ENCODE assay signal across 4 worm cellular contexts in genomic region chrIII:13268856-13269255, ce11.
TF ChIP-seq lines count a peak whose summit lies in the region.

Gene cpf-2, minus strand, starts transcription at chrIII:13268883.

TF ChIP-seq in whole organism, L2 larva, 48 proteins besides CTCF, POLR2A, EP300 and RAD21 (continued from another document):
- TF ChIP-seq alr-1 (tag; optimal IDR thresholded peaks at IDR 0.05; lab: Kevin White, UChicago) (no peak), nhr-21 (tag; optimal IDR thresholded peaks at IDR 0.05; lab: Kevin White, UChicago) (peak; percentile 77), snpc-4 (tag; optimal IDR thresholded peaks at IDR 0.05; lab: Kevin White, UChicago) (no peak), ZK546.5 (tag; optimal IDR thresholded peaks at IDR 0.05; lab: Kevin White, UChicago) (no peak), sma-9 (GFP tag; optimal IDR thresholded peaks at IDR 0.05; lab: Kevin White, UChicago) (peak; percentile 74), sma-9 (tag; optimal IDR thresholded peaks at IDR 0.05; lab: Kevin White, UChicago) (no peak), elt-3 (tag; optimal IDR thresholded peaks at IDR 0.05; lab: Kevin White, UChicago) (no peak), C34F6.9 (tag; optimal IDR thresholded peaks at IDR 0.05; lab: Kevin White, UChicago) (peak; percentile 80), ztf-11 (tag; optimal IDR thresholded peaks at IDR 0.05; lab: Kevin White, UChicago) (peak; percentile 3), gmeb-1 (tag; optimal IDR thresholded peaks at IDR 0.05; lab: Kevin White, UChicago) (peak; percentile 85), lin-11 (tag; optimal IDR thresholded peaks at IDR 0.05; lab: Kevin White, UChicago) (peak; percentile 82), blmp-1 (tag; optimal IDR thresholded peaks at IDR 0.05; lab: Kevin White, UChicago; ENCODE audit: insufficient read depth) (peak; percentile 14), lin-39 (tag; optimal IDR thresholded peaks at IDR 0.05; lab: Kevin White, UChicago) (no peak), dmd-4 (tag; optimal IDR thresholded peaks at IDR 0.05; lab: Kevin White, UChicago) (no peak), elt-1 (tag; optimal IDR thresholded peaks at IDR 0.05; lab: Kevin White, UChicago) (no peak), egl-27 (tag; optimal IDR thresholded peaks at IDR 0.05; lab: Kevin White, UChicago) (no peak), ama-1 (optimal IDR thresholded peaks at IDR 0.05; lab: Kevin White, UChicago) (no peak), R02D3.7 (tag; optimal IDR thresholded peaks at IDR 0.05; lab: Kevin White, UChicago) (no peak), peb-1 (tag; optimal IDR thresholded peaks at IDR 0.05; lab: Kevin White, UChicago) (no peak), nhr-129 (tag; optimal IDR thresholded peaks at IDR 0.05; lab: Kevin White, UChicago) (peak; percentile 84), nhr-12 (tag; optimal IDR thresholded peaks at IDR 0.05; lab: Kevin White, UChicago) (no peak), unc-55 (GFP tag; optimal IDR thresholded peaks at IDR 0.05; lab: Kevin White, UChicago) (peak; percentile 78), F13H6.1 (tag; optimal IDR thresholded peaks at IDR 0.05; lab: Kevin White, UChicago) (peak; percentile 84), ceh-82 (tag; optimal IDR thresholded peaks at IDR 0.05; lab: Kevin White, UChicago) (no peak), Y55F3AM.14 (GFP tag; optimal IDR thresholded peaks at IDR 0.05; lab: Kevin White, UChicago) (no peak)

TF ChIP-seq in whole organism, L4 larva, 104 proteins besides CTCF, POLR2A, EP300 and RAD21 (continued from another document and continues in another):
- TF ChIP-seq zag-1 (tag; optimal IDR thresholded peaks at IDR 0.05; lab: Kevin White, UChicago) (no peak), aly-2 (tag; optimal IDR thresholded peaks at IDR 0.05; lab: Kevin White, UChicago) (no peak), dmd-9 (GFP tag; IDR thresholded peaks at IDR 0.05; lab: Robert Waterston, UW) (peak; percentile 31; the same call in 1 of the 2 replicates), lin-39 (tag; optimal IDR thresholded peaks at IDR 0.05; lab: Kevin White, UChicago) (no peak), saeg-2 (GFP tag; IDR thresholded peaks at IDR 0.05; lab: Robert Waterston, UW) (0 out of 2 replicates have a peak, but pooled peaks have one; percentile 25), F37D6.2 (tag; optimal IDR thresholded peaks at IDR 0.05; lab: Kevin White, UChicago) (peak; percentile 30), mep-1 (tag; optimal IDR thresholded peaks at IDR 0.05; lab: Kevin White, UChicago) (peak; percentile 73), nhr-76 (tag; optimal IDR thresholded peaks at IDR 0.05; lab: Kevin White, UChicago) (no peak), nhr-11 (tag; optimal IDR thresholded peaks at IDR 0.05; lab: Kevin White, UChicago) (no peak), Y105C5A.15 (GFP tag; IDR thresholded peaks at IDR 0.05; lab: Robert Waterston, UW) (no peak), set-16 (GFP tag; IDR thresholded peaks at IDR 0.05; lab: Robert Waterston, UW) (no peak), pqm-1 (tag; optimal IDR thresholded peaks at IDR 0.05; lab: Kevin White, UChicago) (no peak), unc-130 (GFP tag; optimal IDR thresholded peaks at IDR 0.05; lab: Kevin White, UChicago) (peak; percentile 58), lsy-2 (tag; optimal IDR thresholded peaks at IDR 0.05; lab: Kevin White, UChicago) (peak in 1 of 2 experiments; percentile 72), rbr-2 (tag; optimal IDR thresholded peaks at IDR 0.05; lab: Kevin White, UChicago) (peak; percentile 46), nhr-6 (tag; optimal IDR thresholded peaks at IDR 0.05; lab: Kevin White, UChicago) (peak; percentile 61), mes-2 (tag; optimal IDR thresholded peaks at IDR 0.05; lab: Kevin White, UChicago; ENCODE audit: poor library complexity, severe bottlenecking) (peak; percentile 95), spr-3 (GFP tag; optimal IDR thresholded peaks at IDR 0.05; lab: Kevin White, UChicago) (no peak), duxl-1 (tag; optimal IDR thresholded peaks at IDR 0.05; lab: Kevin White, UChicago; ENCODE audit: poor library complexity) (peak; percentile 73), ceh-82 (tag; optimal IDR thresholded peaks at IDR 0.05; lab: Kevin White, UChicago) (no peak), hif-1 (tag; optimal IDR thresholded peaks at IDR 0.05; lab: Kevin White, UChicago) (peak in 1 of 2 experiments; percentile 48), ceh-44 (GFP tag; IDR thresholded peaks at IDR 0.05; lab: Robert Waterston, UW) (no peak), lin-1 (GFP tag; IDR thresholded peaks at IDR 0.05; lab: Robert Waterston, UW) (no peak), zip-2 (tag; optimal IDR thresholded peaks at IDR 0.05; lab: Kevin White, UChicago) (peak; percentile 6), ceh-32 (tag; optimal IDR thresholded peaks at IDR 0.05; lab: Kevin White, UChicago; ENCODE audit: poor library complexity) (no peak), ctbp-1 (GFP tag; IDR thresholded peaks at IDR 0.05; lab: Robert Waterston, UW) (peak; percentile 57; the same call in 1 of the 2 replicates), egl-43 (GFP tag; IDR thresholded peaks at IDR 0.05; lab: Robert Waterston, UW) (peak; percentile 76), mxl-2 (GFP tag; conservative IDR thresholded peaks at IDR 0.05; lab: Robert Waterston, UW) (no peak), jun-1 (tag; optimal IDR thresholded peaks at IDR 0.05; lab: Kevin White, UChicago) (no peak), nhr-48 (tag; optimal IDR thresholded peaks at IDR 0.05; lab: Kevin White, UChicago) (peak; percentile 42), nhr-42 (GFP tag; IDR thresholded peaks at IDR 0.05; lab: Robert Waterston, UW) (0 out of 2 replicates have a peak, but pooled peaks have one; percentile 59), R02D3.7 (tag; optimal IDR thresholded peaks at IDR 0.05; lab: Kevin White, UChicago) (no peak), hlh-30 (tag; optimal IDR thresholded peaks at IDR 0.05; lab: Kevin White, UChicago; ENCODE audit: insufficient read depth) (peak; percentile 45), F44E2.7 (GFP tag; IDR thresholded peaks at IDR 0.05; lab: Robert Waterston, UW) (no peak), ceh-62 (tag; optimal IDR thresholded peaks at IDR 0.05; lab: Kevin White, UChicago) (no peak), T20F7.1 (GFP tag; optimal IDR thresholded peaks at IDR 0.05; lab: Kevin White, UChicago) (no peak)

TF ChIP-seq in whole organism, late embryonic, 69 proteins besides CTCF, POLR2A, EP300 and RAD21 (continued from another document and continues in another):
- peak; percentile 55 for TF ChIP-seq ceh-48 (tag; optimal IDR thresholded peaks at IDR 0.05; lab: Kevin White, UChicago)
- peak; percentile 43 for TF ChIP-seq syd-9 (tag; optimal IDR thresholded peaks at IDR 0.05; lab: Kevin White, UChicago)
- peak; percentile 47 for TF ChIP-seq hlh-15 (tag; optimal IDR thresholded peaks at IDR 0.05; lab: Kevin White, UChicago)
- TF ChIP-seq che-1 (tag; optimal IDR thresholded peaks at IDR 0.05; lab: Kevin White, UChicago), result peak; percentile 55
- peak; percentile 53 for TF ChIP-seq fax-1 (tag; optimal IDR thresholded peaks at IDR 0.05; lab: Kevin White, UChicago)
- TF ChIP-seq unc-42 (tag; optimal IDR thresholded peaks at IDR 0.05; lab: Kevin White, UChicago), result peak; percentile 47
- peak; percentile 55 for TF ChIP-seq hlh-6 (tag; optimal IDR thresholded peaks at IDR 0.05; lab: Kevin White, UChicago)
- peak; percentile 12 for TF ChIP-seq pat-9 (tag; optimal IDR thresholded peaks at IDR 0.05; lab: Kevin White, UChicago)
- TF ChIP-seq npax-4 (tag; optimal IDR thresholded peaks at IDR 0.05; lab: Kevin White, UChicago), result peak; percentile 11
- TF ChIP-seq sox-4 (tag; optimal IDR thresholded peaks at IDR 0.05; lab: Kevin White, UChicago), result peak; percentile 16
- peak; percentile 82 for TF ChIP-seq ceh-31 (tag; optimal IDR thresholded peaks at IDR 0.05; lab: Kevin White, UChicago)
- TF ChIP-seq pqm-1 (tag; optimal IDR thresholded peaks at IDR 0.05; lab: Kevin White, UChicago), result no peak
- TF ChIP-seq tbx-2 (tag; optimal IDR thresholded peaks at IDR 0.05; lab: Kevin White, UChicago), result peak; percentile 75
- peak; percentile 65 for TF ChIP-seq unc-86 (tag; optimal IDR thresholded peaks at IDR 0.05; lab: Kevin White, UChicago)
- peak; percentile 55 for TF ChIP-seq T23F11.4 (GFP tag; optimal IDR thresholded peaks at IDR 0.05; lab: Kevin White, UChicago)
- TF ChIP-seq ttx-3 (tag; optimal IDR thresholded peaks at IDR 0.05; lab: Kevin White, UChicago), result peak; percentile 48
- peak; percentile 71 for TF ChIP-seq F13H6.1 (tag; optimal IDR thresholded peaks at IDR 0.05; lab: Kevin White, UChicago)
- peak; percentile 41 for TF ChIP-seq gmeb-2 (tag; optimal IDR thresholded peaks at IDR 0.05; lab: Kevin White, UChicago)
- TF ChIP-seq madf-2 (tag; optimal IDR thresholded peaks at IDR 0.05; lab: Kevin White, UChicago), result peak; percentile 56
- TF ChIP-seq pax-1 (tag; optimal IDR thresholded peaks at IDR 0.05; lab: Kevin White, UChicago), result no peak
- TF ChIP-seq lim-6 (tag; optimal IDR thresholded peaks at IDR 0.05; lab: Kevin White, UChicago), result peak; percentile 38
- peak; percentile 13 for TF ChIP-seq tbx-7 (tag; optimal IDR thresholded peaks at IDR 0.05; lab: Kevin White, UChicago)
- TF ChIP-seq elt-4 (tag; optimal IDR thresholded peaks at IDR 0.05; lab: Kevin White, UChicago), result no peak
- no peak for TF ChIP-seq pag-3 (tag; optimal IDR thresholded peaks at IDR 0.05; lab: Kevin White, UChicago; ENCODE audit: borderline replicate concordance)
- peak; percentile 39 for TF ChIP-seq nhr-232 (tag; optimal IDR thresholded peaks at IDR 0.05; lab: Kevin White, UChicago)
- TF ChIP-seq fkh-10 (GFP tag; optimal IDR thresholded peaks at IDR 0.05; lab: Kevin White, UChicago), result no peak
- TF ChIP-seq odd-2 (tag; optimal IDR thresholded peaks at IDR 0.05; lab: Kevin White, UChicago), result peak; percentile 42
- no peak for TF ChIP-seq ceh-9 (tag; optimal IDR thresholded peaks at IDR 0.05; lab: Kevin White, UChicago)
- peak; percentile 54 for TF ChIP-seq ceh-14 (tag; optimal IDR thresholded peaks at IDR 0.05; lab: Kevin White, UChicago)
- peak; percentile 52 for TF ChIP-seq C38D4.7 (GFP tag; optimal IDR thresholded peaks at IDR 0.05; lab: Kevin White, UChicago)
- peak; percentile 7 for TF ChIP-seq hlh-8 (tag; optimal IDR thresholded peaks at IDR 0.05; lab: Kevin White, UChicago)
- no peak for TF ChIP-seq hlh-13 (GFP tag; optimal IDR thresholded peaks at IDR 0.05; lab: Kevin White, UChicago)
- TF ChIP-seq ceh-24 (tag; optimal IDR thresholded peaks at IDR 0.05; lab: Kevin White, UChicago), result no peak
- peak; percentile 40 for TF ChIP-seq ceh-18 (tag; optimal IDR thresholded peaks at IDR 0.05; lab: Kevin White, UChicago)
- no peak for TF ChIP-seq pha-4 (tag; optimal IDR thresholded peaks at IDR 0.05; lab: Kevin White, UChicago)
- peak; percentile 79 for TF ChIP-seq K02D7.2 (tag; optimal IDR thresholded peaks at IDR 0.05; lab: Kevin White, UChicago)
- TF ChIP-seq ztf-16 (tag; optimal IDR thresholded peaks at IDR 0.05; lab: Kevin White, UChicago), result peak; percentile 69
- peak; percentile 10 for TF ChIP-seq hlh-30 (tag; optimal IDR thresholded peaks at IDR 0.05; lab: Kevin White, UChicago; ENCODE audit: insufficient read depth)
- no peak for TF ChIP-seq ceh-45 (GFP tag; IDR thresholded peaks at IDR 0.05; lab: Robert Waterston, UW)
- TF ChIP-seq lin-11 (tag; optimal IDR thresholded peaks at IDR 0.05; lab: Kevin White, UChicago), result peak; percentile 26

TF ChIP-seq in whole organism, mixed stage, embryonic, 35 proteins besides CTCF, POLR2A, EP300 and RAD21 (continued from another document):
- TF ChIP-seq elt-1 (tag; optimal IDR thresholded peaks at IDR 0.05; lab: Kevin White, UChicago; ENCODE audit: borderline replicate concordance, insufficient read depth), result no peak
- TF ChIP-seq ham-2 (GFP tag; optimal IDR thresholded peaks at IDR 0.05; lab: Kevin White, UChicago), result peak; percentile 50
- TF ChIP-seq flh-1 (GFP tag; optimal IDR thresholded peaks at IDR 0.05; lab: Kevin White, UChicago), result no peak
- peak; percentile 36 for TF ChIP-seq hlh-1 (tag; optimal IDR thresholded peaks at IDR 0.05; lab: Kevin White, UChicago)
- no peak for TF ChIP-seq unc-39 (tag; optimal IDR thresholded peaks at IDR 0.05; lab: Kevin White, UChicago)
- TF ChIP-seq drap-1 (GFP tag; optimal IDR thresholded peaks at IDR 0.05; lab: Kevin White, UChicago), result peak; percentile 77
TF ChIP-seq in whole organism, mixed stage, embryonic: peak in this region for 23.
